Worm (Caenorhabditis elegans): ENCODE measurements around the gene aptf-2.
"Not testable (repeated sequence)": the region's sequence is repeated elsewhere in the genome, so short reads cannot be mapped to it uniquely, and the experiment has no call there.

DNA sequence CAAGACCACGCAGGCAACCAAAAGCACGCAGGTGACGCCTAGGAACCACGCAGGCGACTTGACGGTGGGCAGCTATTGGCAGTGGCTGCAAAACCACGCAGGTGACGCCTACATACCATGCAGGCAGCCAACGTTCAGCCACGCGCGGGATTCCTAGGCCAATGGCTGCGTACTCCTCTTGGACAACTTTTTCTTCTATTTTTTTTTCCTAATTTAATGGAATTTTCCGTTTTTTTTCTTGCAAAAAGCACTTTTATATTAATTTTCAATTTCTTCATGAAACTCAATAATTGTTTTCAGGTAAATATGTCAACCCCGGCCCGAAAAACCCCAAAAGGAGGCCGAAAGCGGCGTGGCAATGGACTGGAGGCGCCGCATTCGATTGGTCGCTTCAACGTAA is 39.3 kb upstream of the aptf-2 start, which contains the start of gene Y38H8A.7:
- TF ChIP-seq arid-1 (GFP tag; conservative IDR thresholded peaks at IDR 0.05); unc-62 (GFP tag; optimal IDR thresholded peaks at IDR 0.05 in 1 of 2); unc-62 (tag; optimal IDR thresholded peaks at IDR 0.05); aly-2 (tag; optimal IDR thresholded peaks at IDR 0.05); fkh-10 (GFP tag; optimal IDR thresholded peaks at IDR 0.05); pha-4 (GFP tag; IDR thresholded peaks at IDR 0.05); pha-4 (tag; optimal IDR thresholded peaks at IDR 0.05); zip-11 (GFP tag; IDR thresholded peaks at IDR 0.05): not testable (repeated sequence)

All from whole organism, L4 larva.